Worm (Caenorhabditis elegans): Measurements from ENCODE around the gene ZC317.7.

Gene ZC317.7

DNA sequence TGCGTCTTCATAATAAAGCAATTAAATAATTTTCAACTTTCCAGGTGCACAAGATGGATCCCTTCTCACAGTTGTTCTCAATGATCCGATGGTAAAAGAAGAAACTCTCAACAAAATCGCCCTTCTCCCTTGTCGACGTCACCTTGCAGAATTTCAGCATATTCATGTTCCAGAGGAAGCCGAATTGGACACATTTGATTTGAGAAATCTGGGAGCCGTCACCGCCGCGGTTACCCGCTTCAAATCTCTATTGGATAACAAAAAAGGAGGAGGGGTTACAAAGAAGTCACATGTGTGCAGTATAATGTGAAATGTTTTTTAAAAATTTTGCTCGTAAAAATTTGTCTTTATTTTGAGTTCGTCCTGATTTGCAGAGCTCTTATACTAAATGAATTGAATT, 31.9 kb upstream of the ZC317.7 start:
- TF ChIP-seq snpc-3.4 (tag; optimal IDR thresholded peaks at IDR 0.05) (peak; percentile 10), F33H1.4 (GFP tag; IDR thresholded peaks at IDR 0.05) (0 out of 2 replicates have a peak, but pooled peaks have one; percentile 16), lin-26 (GFP tag; IDR thresholded peaks at IDR 0.05) (peak; percentile 46; the same call in 1 of the 2 replicates), Y79H2A.3 (GFP tag; conservative IDR thresholded peaks at IDR 0.05) (0 out of 2 replicates have a peak, but pooled peaks have one; percentile 10), ztf-26 (tag; optimal IDR thresholded peaks at IDR 0.05) (peak; percentile 31), cebp-2 (GFP tag; IDR thresholded peaks at IDR 0.05) (0 out of 2 replicates have a peak, but pooled peaks have one; percentile 70), F57A8.1 (GFP tag; optimal IDR thresholded peaks at IDR 0.05) (no peak), dpl-1 (GFP tag; optimal IDR thresholded peaks at IDR 0.05) (no peak), hsf-1 (GFP tag; IDR thresholded peaks at IDR 0.05) (peak; percentile 61; the same call in 1 of the 2 replicates), lsl-1 (GFP tag; optimal IDR thresholded peaks at IDR 0.05) (peak; percentile 12), pbrm-1 (GFP tag; IDR thresholded peaks at IDR 0.05) (peak; percentile 23; the same call in 1 of the 2 replicates), ekl-4 (GFP tag; IDR thresholded peaks at IDR 0.05) (peak; percentile 54), Y67H2A.10 (GFP tag; conservative IDR thresholded peaks at IDR 0.05) (no peak), madf-6 (GFP tag; IDR thresholded peaks at IDR 0.05) (peak; percentile 43; the same call in 1 of the 2 replicates), snpc-4 (GFP tag; optimal IDR thresholded peaks at IDR 0.05) (no peak), snpc-4 (tag; optimal IDR thresholded peaks at IDR 0.05) (peak in 1 of 4 experiments; percentile 15), ceh-79 (tag; optimal IDR thresholded peaks at IDR 0.05) (peak; percentile 29), B0035.1 (tag; optimal IDR thresholded peaks at IDR 0.05) (no peak), ztf-18 (tag; optimal IDR thresholded peaks at IDR 0.05) (peak; percentile 38), repo-1 (tag; optimal IDR thresholded peaks at IDR 0.05) (peak; percentile 22), nfya-1 (tag; optimal IDR thresholded peaks at IDR 0.05; ENCODE audit: borderline replicate concordance, insufficient read depth) (no peak), mcd-1 (GFP tag; IDR thresholded peaks at IDR 0.05) (0 out of 2 replicates have a peak, but pooled peaks have one; percentile 4), Y56A3A.18 (GFP tag; IDR thresholded peaks at IDR 0.05) (peak; percentile 36; the same call in 1 of the 2 replicates), let-607 (tag; optimal IDR thresholded peaks at IDR 0.05) (peak in 1 of 2 experiments; percentile 28), B0336.3 (GFP tag; IDR thresholded peaks at IDR 0.05) (peak; percentile 75), lin-54 (GFP tag; optimal IDR thresholded peaks at IDR 0.05) (peak; percentile 35), attf-6 (GFP tag; IDR thresholded peaks at IDR 0.05) (peak; percentile 40; the same call in 1 of the 2 replicates), madf-3 (GFP tag; IDR thresholded peaks at IDR 0.05) (peak; percentile 55; the same call in 1 of the 2 replicates), Y53G8AR.9 (GFP tag; conservative IDR thresholded peaks at IDR 0.05) (peak; percentile 54; the same call in 1 of the 2 replicates), ama-1 (optimal IDR thresholded peaks at IDR 0.05) (peak; percentile 86), ama-1 (GFP tag; optimal IDR thresholded peaks at IDR 0.05) (no peak), Y95B8A.8 (GFP tag; IDR thresholded peaks at IDR 0.05) (0 out of 2 replicates have a peak, but pooled peaks have one; percentile 58), F39B2.1 (GFP tag; IDR thresholded peaks at IDR 0.05) (0 out of 2 replicates have a peak, but pooled peaks have one; percentile 14), tbp1 (GFP tag; optimal IDR thresholded peaks at IDR 0.05) (peak; percentile 13), hrde-1 (tag; optimal IDR thresholded peaks at IDR 0.05; ENCODE audit: borderline replicate concordance) (no peak), aptf-3 (GFP tag; IDR thresholded peaks at IDR 0.05) (no peak), madf-8 (GFP tag; conservative IDR thresholded peaks at IDR 0.05) (no peak), chd-7 (tag; optimal IDR thresholded peaks at IDR 0.05) (peak; percentile 22)

- TF ChIP-seq nhr-179 (tag; optimal IDR thresholded peaks at IDR 0.05): no peak
- no peak for TF ChIP-seq hmg-1.2 (GFP tag; IDR thresholded peaks at IDR 0.05)
- no peak for TF ChIP-seq B0035.1 (tag; optimal IDR thresholded peaks at IDR 0.05)
- no peak for TF ChIP-seq zim-3 (tag; optimal IDR thresholded peaks at IDR 0.05)
- no peak for TF ChIP-seq atf-7 (tag; optimal IDR thresholded peaks at IDR 0.05)
- TF ChIP-seq ets-4 (GFP tag; optimal IDR thresholded peaks at IDR 0.05): no peak
- TF ChIP-seq nhr-120 (GFP tag; IDR thresholded peaks at IDR 0.05): no peak
Observed at ce11 chrV:5499475-5499874, 28.6 kb upstream of the ZC317.7 start.

Data from whole organism, young adult.